Fruit fly (Drosophila melanogaster) whole organism, prepupa: ENCODE measurements around the gene CG13096.
A peak's percentile ranks its signal among the peaks of the same experiment; 100 is the strongest.

Source experiments
- CG10631 ChIP-seq: fragments of 200-800 bp; sonication (Bioruptor generic); optimal IDR thresholded peaks from 2 replicates; lab custom pipeline; 2016; ENCODE audit warnings: missing biosample characterization, missing genetic modification characterization
- CG10669 ChIP-seq: fragments of 200-800 bp; sonication (Bioruptor generic); optimal IDR thresholded peaks from 3 replicates; lab custom pipeline; 2018; ENCODE audit warnings: missing biosample characterization, mild to moderate bottlenecking, missing genetic modification characterization, moderate library complexity
- CG11294 ChIP-seq: fragments of 200-800 bp; sonication (Bioruptor generic); IDR thresholded peaks from 2 replicates; pipeline ENCODE4 v1.3.6; 2022; ENCODE audit warnings: missing biosample characterization, missing genetic modification characterization
- CG11762 ChIP-seq: fragments of 200-800 bp; sonication (Bioruptor generic); optimal IDR thresholded peaks from 3 replicates; lab custom pipeline; 2016; ENCODE audit warnings: missing biosample characterization, missing genetic modification characterization; ENCODE audit not compliant: insufficient read depth
- CG11902 ChIP-seq: fragments of 200-800 bp; sonication (Bioruptor generic); optimal IDR thresholded peaks from 3 replicates; lab custom pipeline; 2016; ENCODE audit warnings: missing biosample characterization, missing genetic modification characterization
- CG1621 ChIP-seq: fragments of 200-800 bp; sonication (Bioruptor generic); optimal IDR thresholded peaks from 3 replicates; lab custom pipeline; 2018; ENCODE audit warnings: missing biosample characterization, mild to moderate bottlenecking, missing genetic modification characterization
- CG3032 ChIP-seq: fragments of 200-800 bp; optimal IDR thresholded peaks from 2 replicates; lab custom pipeline; 2019; ENCODE audit warnings: missing biosample characterization, mild to moderate bottlenecking, missing genetic modification characterization, moderate library complexity
- CG31627 ChIP-seq: fragments of 200-800 bp; sonication (Bioruptor generic); optimal IDR thresholded peaks from 3 replicates; lab custom pipeline; 2016; ENCODE audit warnings: missing biosample characterization, missing genetic modification characterization
- CG32006 ChIP-seq: fragments of 200-800 bp; sonication (Bioruptor generic); optimal IDR thresholded peaks from 3 replicates; lab custom pipeline; 2017; ENCODE audit warnings: missing biosample characterization, mild to moderate bottlenecking, missing genetic modification characterization
- CG34406 ChIP-seq: fragments of 200-800 bp; sonication (Bioruptor generic); optimal IDR thresholded peaks from 3 replicates; lab custom pipeline; 2016; ENCODE audit warnings: missing biosample characterization, missing genetic modification characterization
- CG3919 ChIP-seq: fragments of 200-800 bp; sonication (Bioruptor generic); optimal IDR thresholded peaks from 3 replicates; lab custom pipeline; 2016; ENCODE audit warnings: missing biosample characterization, missing genetic modification characterization
- CG6163 ChIP-seq: fragments of 200-800 bp; sonication (Bioruptor generic); IDR thresholded peaks from 3 replicates; pipeline ENCODE4 v1.3.6; 2022; ENCODE audit warnings: missing biosample characterization, missing genetic modification characterization
- CG6276 ChIP-seq: fragments of 200-800 bp; sonication (Bioruptor generic); optimal IDR thresholded peaks from 2 replicates; lab custom pipeline; 2017; ENCODE audit warnings: missing biosample characterization, mild to moderate bottlenecking, missing genetic modification characterization
- CG6854 ChIP-seq: fragments of 200-800 bp; sonication (Bioruptor generic); optimal IDR thresholded peaks from 2 replicates; lab custom pipeline; 2017; ENCODE audit warnings: missing biosample characterization, mild to moderate bottlenecking, missing genetic modification characterization
- CG7368 ChIP-seq: fragments of 200-800 bp; sonication (Bioruptor generic); optimal IDR thresholded peaks from 3 replicates; lab custom pipeline; 2016; ENCODE audit warnings: missing biosample characterization, missing genetic modification characterization
- CG8119 ChIP-seq: fragments of 200-800 bp; sonication (Bioruptor generic); IDR thresholded peaks from 3 replicates; pipeline ENCODE4 v1.3.6; 2022; ENCODE audit warnings: missing biosample characterization, missing genetic modification characterization
- CG9139 ChIP-seq: fragments of 200-800 bp; sonication (Bioruptor generic); optimal IDR thresholded peaks from 3 replicates; lab custom pipeline; 2017; ENCODE audit warnings: missing biosample characterization, mild to moderate bottlenecking, missing genetic modification characterization
- Eip75B ChIP-seq: fragments of 200-800 bp; sonication (Bioruptor generic); optimal IDR thresholded peaks from 3 replicates; lab custom pipeline; 2016; ENCODE audit warnings: missing biosample characterization, missing genetic modification characterization
- Eip78C ChIP-seq: fragments of 200-800 bp; sonication (Bioruptor generic); peaks from one replicate; lab custom pipeline; 2016; ENCODE audit warnings: missing biosample characterization, missing genetic modification characterization
- Ets21C ChIP-seq: fragments of 200-800 bp; sonication (Bioruptor generic); optimal IDR thresholded peaks from 3 replicates; lab custom pipeline; 2016; ENCODE audit warnings: missing biosample characterization, missing genetic modification characterization
- Gug ChIP-seq: fragments of 200-800 bp; sonication (Bioruptor generic); IDR thresholded peaks from 2 replicates; pipeline ENCODE4 v1.3.6; 2022; ENCODE audit warnings: missing biosample characterization, missing genetic modification characterization
- Met ChIP-seq: fragments of 200-800 bp; sonication (Bioruptor generic); optimal IDR thresholded peaks from 3 replicates; lab custom pipeline; 2016; ENCODE audit warnings: missing biosample characterization, missing genetic modification characterization
- OdsH ChIP-seq: fragments of 200-800 bp; sonication (Bioruptor generic); optimal IDR thresholded peaks from 3 replicates; lab custom pipeline; 2016; ENCODE audit warnings: missing biosample characterization, missing genetic modification characterization
- Sox15 ChIP-seq: fragments of 200-800 bp; sonication (Bioruptor generic); optimal IDR thresholded peaks from 3 replicates; lab custom pipeline; 2016; ENCODE audit warnings: missing biosample characterization, missing genetic modification characterization
- achi ChIP-seq: fragments of 200-800 bp; sonication (Bioruptor generic); optimal IDR thresholded peaks from 3 replicates; lab custom pipeline; 2016; ENCODE audit warnings: missing biosample characterization, missing genetic modification characterization
- acj6 ChIP-seq: fragments of 200-800 bp; sonication (Bioruptor generic); optimal IDR thresholded peaks from 3 replicates; lab custom pipeline; 2016; ENCODE audit warnings: missing biosample characterization, missing genetic modification characterization
- dac ChIP-seq: fragments of 200-800 bp; sonication (Bioruptor generic); optimal IDR thresholded peaks from 2 replicates; lab custom pipeline; 2017; ENCODE audit warnings: missing biosample characterization, mild to moderate bottlenecking, missing genetic modification characterization
- dsx ChIP-seq: fragments of 200-800 bp; optimal IDR thresholded peaks from 3 replicates; lab custom pipeline; 2019; ENCODE audit warnings: missing biosample characterization, mild to moderate bottlenecking, missing genetic modification characterization, moderate library complexity; ENCODE audit not compliant: poor library complexity, severe bottlenecking
- eg ChIP-seq: fragments of 200-800 bp; sonication (Bioruptor generic); IDR thresholded peaks from 3 replicates; pipeline ENCODE4 v1.3.6; 2022; ENCODE audit warnings: missing biosample characterization, missing genetic modification characterization
- esn ChIP-seq: fragments of 200-800 bp; sonication (Bioruptor generic); optimal IDR thresholded peaks from 2 replicates; lab custom pipeline; 2016; ENCODE audit warnings: missing biosample characterization, mild to moderate bottlenecking, missing genetic modification characterization, moderate library complexity
- fd59A ChIP-seq: fragments of 200-800 bp; sonication (Bioruptor generic); optimal IDR thresholded peaks from 2 replicates; lab custom pipeline; 2017; ENCODE audit warnings: missing biosample characterization, mild to moderate bottlenecking, missing genetic modification characterization, missing genetic modification reagents
- fkh ChIP-seq: fragments of 200-800 bp; sonication (Bioruptor generic); optimal IDR thresholded peaks from 3 replicates; lab custom pipeline; 2017; ENCODE audit warnings: missing biosample characterization, mild to moderate bottlenecking, missing genetic modification characterization, moderate library complexity
- ss ChIP-seq, 2 experiments: fragments of 200-800 bp; sonication (Bioruptor generic); optimal IDR thresholded peaks; 2 replicates in 1 of 2; 3 replicates in 1 of 2; lab custom pipeline; 2017 to 2018; ENCODE audit warnings: mild to moderate bottlenecking in 2 of 2, missing biosample characterization in 2 of 2, missing genetic modification characterization in 2 of 2, moderate library complexity in 1 of 2
- vri ChIP-seq: fragments of 200-800 bp; sonication (Bioruptor generic); optimal IDR thresholded peaks from 3 replicates; lab custom pipeline; 2016; ENCODE audit warnings: missing biosample characterization, mild to moderate bottlenecking, missing genetic modification characterization

The CG13096 gene

dm6 chr2L:8514748-8515147, 3.1 kb upstream of the CG13096 start, which contains the start of the genes CG13097 and PIG-U (continued):
- no peak for TF ChIP-seq CG6276 (GFP tag; lab: Kevin White, UChicago)
- no peak for TF ChIP-seq dac (GFP tag; lab: Kevin White, UChicago)
- TF ChIP-seq Met (GFP tag; lab: Kevin White, UChicago) = peak; percentile 86
- TF ChIP-seq CG32006 (GFP tag; lab: Kevin White, UChicago) = no peak
- peak; percentile 90 for TF ChIP-seq esn (GFP tag; lab: Kevin White, UChicago)
- TF ChIP-seq CG34406 (GFP tag; lab: Kevin White, UChicago) = peak; percentile 64
- TF ChIP-seq CG11902 = peak; percentile 55
- peak; percentile 53 for TF ChIP-seq fd59A (GFP tag; lab: Kevin White, UChicago)
- no peak; the same call in 2 of the 3 replicates for TF ChIP-seq CG8119 (GFP tag; lab: Robert Waterston, UW)
- no peak for TF ChIP-seq CG7368 (GFP tag; lab: Kevin White, UChicago)

- no peak for TF ChIP-seq vri (GFP tag; lab: Kevin White, UChicago)
- TF ChIP-seq OdsH (GFP tag; lab: Kevin White, UChicago) = no peak
- TF ChIP-seq eg = no peak
- TF ChIP-seq dsx (GFP tag; lab: Kevin White, UChicago) = no peak
- no peak for TF ChIP-seq fd59A (GFP tag; lab: Kevin White, UChicago)
- TF ChIP-seq ss (GFP tag; optimal IDR thresholded peaks at IDR 0.05; lab: Kevin White, UChicago) = no peak
- no peak for TF ChIP-seq Eip78C
- no peak for TF ChIP-seq CG1621 (tag; lab: Kevin White, UChicago)
- TF ChIP-seq CG6854 (GFP tag; lab: Kevin White, UChicago) = no peak
- no peak for TF ChIP-seq CG11762 (GFP tag; lab: Kevin White, UChicago)
These were observed 4.9 kb downstream of the CG13096 start, which contains the start of gene Dh31 for dm6 chr2L:8506729-8507128. Gene Dh31, minus strand, starts transcription at chr2L:8506845.

DNA sequence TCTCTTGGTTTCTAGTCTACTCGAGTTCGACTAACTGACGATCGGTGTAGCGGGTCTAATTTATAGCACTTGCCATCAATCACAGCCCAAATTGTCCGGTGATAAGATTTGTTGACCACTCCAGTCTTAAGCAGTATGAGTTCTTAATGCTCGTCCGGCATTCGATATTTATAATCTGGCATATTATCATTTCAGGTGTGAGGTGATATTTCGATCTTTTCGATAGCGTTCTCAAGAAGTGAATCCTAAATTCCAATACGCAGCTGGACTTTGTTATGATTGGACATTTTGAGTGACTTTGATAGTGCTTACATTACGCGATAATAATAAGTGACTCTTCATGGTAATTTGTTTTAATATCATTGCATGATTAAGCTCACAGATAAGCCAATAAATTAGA, 15.4 kb downstream of the CG13096 start, which contains the start of gene Bace:
TSS of gene Bace (minus strand) at position 39 of the 400 bp plus-strand sequence.
- TF ChIP-seq eg = no peak
- TF ChIP-seq CG10669 = no peak
- no peak for TF ChIP-seq CG34406 (GFP tag; lab: Kevin White, UChicago)
- TF ChIP-seq dac (GFP tag; lab: Kevin White, UChicago) = no peak
- no peak for TF ChIP-seq CG11294 (GFP tag; lab: Robert Waterston, UW)
- no peak for TF ChIP-seq CG6276 (GFP tag; lab: Kevin White, UChicago)
- TF ChIP-seq ss (GFP tag; optimal IDR thresholded peaks at IDR 0.05; lab: Kevin White, UChicago) = no peak
- TF ChIP-seq Gug (GFP tag; lab: Robert Waterston, UW) = no peak
- TF ChIP-seq CG3032 = no peak
- TF ChIP-seq fkh (GFP tag; lab: Kevin White, UChicago) = no peak
- TF ChIP-seq CG3919 = no peak
- TF ChIP-seq CG9139 = no peak
- no peak for TF ChIP-seq CG6163 (GFP tag; lab: Robert Waterston, UW)
- no peak for TF ChIP-seq acj6
- TF ChIP-seq Sox15 (GFP tag; lab: Kevin White, UChicago) = no peak
- no peak for TF ChIP-seq Ets21C (GFP tag; lab: Kevin White, UChicago)
- no peak for TF ChIP-seq achi (GFP tag; lab: Kevin White, UChicago)
- no peak for TF ChIP-seq CG31627
- TF ChIP-seq, all 60 proteins: peak for 0

DNA sequence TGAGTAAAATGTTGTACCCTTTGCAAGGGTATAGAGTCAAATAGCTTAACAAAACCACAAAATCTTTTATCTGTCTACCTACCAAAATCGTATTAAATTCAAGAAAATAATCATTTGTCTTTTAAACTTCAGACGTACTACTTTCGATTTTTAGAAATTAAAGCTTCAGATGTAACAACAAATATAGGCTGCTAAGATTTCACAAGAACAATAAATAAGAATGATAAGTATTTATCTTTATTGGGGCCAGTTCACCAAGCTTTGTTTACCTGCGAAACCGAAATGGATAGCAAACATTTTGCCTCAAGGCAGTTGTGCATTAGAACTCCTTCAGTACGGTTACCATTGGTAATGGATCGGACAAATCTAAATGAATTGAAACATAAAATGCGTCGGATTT, 21.2 kb downstream of the CG13096 start, which contains the start of gene CG43400:
TSS of gene CG43400 (plus strand) at position 301 of the 400 bp plus-strand sequence.
- TF ChIP-seq CG6854 (GFP tag; lab: Kevin White, UChicago) = no peak
- no peak for TF ChIP-seq Eip75B (GFP tag; lab: Kevin White, UChicago)
- TF ChIP-seq fd59A (GFP tag; lab: Kevin White, UChicago) = no peak
- TF ChIP-seq Ets21C (GFP tag; lab: Kevin White, UChicago) = no peak
- no peak for TF ChIP-seq CG10631 (GFP tag; lab: Kevin White, UChicago)
- no peak for TF ChIP-seq esn (GFP tag; lab: Kevin White, UChicago)
- TF ChIP-seq CG9139 = no peak
- TF ChIP-seq vri (GFP tag; lab: Kevin White, UChicago) = no peak
- TF ChIP-seq OdsH (GFP tag; lab: Kevin White, UChicago) = no peak
- no peak for TF ChIP-seq achi (GFP tag; lab: Kevin White, UChicago)
